Fruit fly (Drosophila melanogaster) whole organism, embryonic: ENCODE measurements around the gene CG10508.

Source experiments
- CG8478 ChIP-seq: fragments of >200 bp; optimal IDR thresholded peaks from 2 replicates; lab custom pipeline; 2018
- Dip3 ChIP-seq: fragments of 200-800 bp; sonication (Bioruptor generic); optimal IDR thresholded peaks from 3 replicates; lab custom pipeline; 2016; ENCODE audit warnings: missing biosample characterization, missing genetic modification characterization
- H2.0 ChIP-seq: fragments of 200-800 bp; sonication (Bioruptor generic); IDR thresholded peaks from 2 replicates; pipeline ENCODE4 v1.3.6; 2022; ENCODE audit warnings: missing biosample characterization, missing genetic modification characterization
- Lpt ChIP-seq: fragments of >200 bp; optimal IDR thresholded peaks from 2 replicates; lab custom pipeline; 2018; ENCODE audit warnings: missing biosample characterization, missing genetic modification characterization
- da ChIP-seq: fragments of 200-800 bp; sonication (Bioruptor generic); optimal IDR thresholded peaks from 2 replicates; lab custom pipeline; 2016; ENCODE audit warnings: missing biosample characterization, missing genetic modification characterization
- disco-r ChIP-seq: fragments of 200-800 bp; sonication (Bioruptor generic); optimal IDR thresholded peaks from 2 replicates; lab custom pipeline; 2016; ENCODE audit warnings: missing biosample characterization, missing genetic modification characterization
- fru ChIP-seq: fragments of >200 bp; optimal IDR thresholded peaks from 2 replicates; lab custom pipeline; 2017
- gem ChIP-seq: fragments of 200-800 bp; sonication (Bioruptor generic); optimal IDR thresholded peaks from 2 replicates; lab custom pipeline; 2019; ENCODE audit warnings: missing biosample characterization, mild to moderate bottlenecking, missing genetic modification characterization, moderate library complexity
- pnt ChIP-seq: fragments of 200-800 bp; sonication (Bioruptor generic); optimal IDR thresholded peaks from 3 replicates; lab custom pipeline; 2016; ENCODE audit warnings: missing biosample characterization, missing genetic modification characterization

dm6 chr3L:21200587-21200986 is 9.4 kb upstream of the CG10508 start:
- TF ChIP-seq fru (lab: Kevin White, UChicago) (no peak), da (no peak), H2.0 (no peak), gem (peak; percentile 27), disco-r (GFP tag; lab: Kevin White, UChicago) (no peak), Lpt (GFP tag; lab: Kevin White, UChicago) (no peak), Dip3 (GFP tag; lab: Kevin White, UChicago) (no peak), CG8478 (lab: Kevin White, UChicago) (no peak), pnt (GFP tag; lab: Kevin White, UChicago) (no peak)
